Worm (Caenorhabditis elegans) whole organism, early embryonic: Measurements from ENCODE around the gene Y38A10A.7.

Experiments
- B0310.2 ChIP-seq: sonication (generic microtip); optimal IDR thresholded peaks from 2 replicates; lab custom pipeline; 2016; ENCODE audit warnings: mild to moderate bottlenecking, missing genetic modification characterization, missing compliant biosample characterization
- F13C5.2 ChIP-seq: sonication (generic microtip); optimal IDR thresholded peaks from 2 replicates; lab custom pipeline; 2017; ENCODE audit warnings: mild to moderate bottlenecking, missing genetic modification characterization, inconsistent platforms, missing compliant biosample characterization
- aly-1 ChIP-seq: sonication (generic microtip); optimal IDR thresholded peaks from 2 replicates; lab custom pipeline; 2016; ENCODE audit warnings: missing genetic modification characterization, missing compliant biosample characterization
- ama-1 ChIP-seq: fragments of 150-350 bp; optimal IDR thresholded peaks from 2 replicates; lab custom pipeline; 2014
- ceh-13 ChIP-seq: fragments of 200-800 bp; sonication (Bioruptor generic); optimal IDR thresholded peaks from 2 replicates; lab custom pipeline; 2018; ENCODE audit warnings: mild to moderate bottlenecking, missing genetic modification characterization, missing compliant biosample characterization
- ceh-36 ChIP-seq: sonication (generic microtip); optimal IDR thresholded peaks from 2 replicates; lab custom pipeline; 2016; ENCODE audit warnings: missing genetic modification characterization, inconsistent platforms, missing compliant biosample characterization
- ets-7 ChIP-seq: sonication (generic microtip); optimal IDR thresholded peaks from 2 replicates; lab custom pipeline; 2016; ENCODE audit warnings: missing genotype, missing genetic modification characterization, missing compliant biosample characterization
- flt-1 ChIP-seq: fragments of 200-800 bp; sonication (Bioruptor generic); IDR thresholded peaks from 2 replicates; pipeline ENCODE4 v1.3.6; 2022; ENCODE audit warnings: missing genetic modification characterization, missing compliant biosample characterization
- hmbx-1 ChIP-seq: sonication (generic microtip); optimal IDR thresholded peaks from 2 replicates; lab custom pipeline; 2016; ENCODE audit warnings: mild to moderate bottlenecking, missing genetic modification characterization, missing compliant biosample characterization
- hmg-4 ChIP-seq: fragments of 200-800 bp; sonication (Bioruptor generic); optimal IDR thresholded peaks from 2 replicates; lab custom pipeline; 2018; ENCODE audit warnings: mild to moderate bottlenecking, missing genetic modification characterization, missing compliant biosample characterization
- hnd-1 ChIP-seq: sonication (generic microtip); optimal IDR thresholded peaks from 2 replicates; lab custom pipeline; 2016; ENCODE audit warnings: missing genetic modification characterization, missing compliant biosample characterization
- pes-1 ChIP-seq: fragments of 200-800 bp; sonication (Bioruptor generic); IDR thresholded peaks from 2 replicates; pipeline ENCODE4 v1.3.6; 2022; ENCODE audit warnings: missing genetic modification reagents, missing genetic modification characterization, missing compliant biosample characterization
- scrt-1 ChIP-seq: fragments of 200-800 bp; sonication (Bioruptor generic); IDR thresholded peaks from 2 replicates; pipeline ENCODE4 v1.3.6; 2022; ENCODE audit warnings: missing genetic modification characterization, missing compliant biosample characterization
- sea-1 ChIP-seq: fragments of 200-800 bp; sonication (Bioruptor generic); conservative IDR thresholded peaks from 2 replicates; pipeline ENCODE4 v1.3.6; 2022; ENCODE audit warnings: missing genetic modification characterization, missing compliant biosample characterization
- tbx-11 ChIP-seq: fragments of 200-800 bp; sonication (Bioruptor generic); IDR thresholded peaks from 2 replicates; pipeline ENCODE4 v1.3.6; 2022; ENCODE audit warnings: missing genetic modification characterization, missing compliant biosample characterization
- tbx-37 ChIP-seq: fragments of 200-800 bp; sonication (Bioruptor generic); conservative IDR thresholded peaks from 2 replicates; pipeline ENCODE4 v1.3.6; 2022; ENCODE audit warnings: missing genetic modification reagents, missing genetic modification characterization, missing compliant biosample characterization
- tra-4 ChIP-seq: sonication (generic microtip); optimal IDR thresholded peaks from 2 replicates; lab custom pipeline; 2017; ENCODE audit warnings: missing genetic modification characterization, missing compliant biosample characterization

Y38A10A.7 gene

DNA sequence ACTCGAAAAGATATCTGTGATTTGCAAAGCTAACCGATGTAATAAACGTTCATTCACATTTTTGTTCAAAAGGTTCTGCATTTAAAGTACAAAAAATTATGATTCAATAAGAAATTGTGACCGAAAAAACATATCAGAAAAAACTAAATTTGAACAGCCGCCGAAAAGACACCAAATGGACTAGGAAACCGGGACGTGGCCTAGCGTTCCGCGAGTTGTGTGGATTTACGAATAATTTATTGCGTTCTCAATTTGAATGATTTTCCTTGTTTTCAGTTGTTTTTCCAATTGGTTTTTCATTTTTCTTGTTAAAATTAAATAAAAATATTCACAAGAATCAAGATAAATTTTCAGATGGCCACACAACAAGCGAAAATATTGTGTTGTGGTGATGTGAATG is 11.5 kb downstream of the Y38A10A.7 start, which contains the start of gene cwf-19L1:
cwf-19L1 (plus strand) TSS at position 355 of the 400 bp plus-strand sequence.
- no peak for TF ChIP-seq F13C5.2 (tag; lab: Kevin White, UChicago)
- peak; percentile 71 for TF ChIP-seq tbx-37
- peak; percentile 68 for TF ChIP-seq pes-1 (GFP tag; lab: Robert Waterston, UW)
- TF ChIP-seq ama-1 (lab: Kevin White, UChicago): no peak

ce11 chrV:6110533-6110932 is 14.5 kb downstream of the Y38A10A.7 start, which contains the start of gene F17A9.4:
Gene F17A9.4 (minus strand): TSS chrV:6110629.
- no peak for TF ChIP-seq flt-1 (GFP tag; lab: Robert Waterston, UW)
- no peak for TF ChIP-seq hmbx-1 (tag; lab: Kevin White, UChicago)
- TF ChIP-seq pes-1 (GFP tag; lab: Robert Waterston, UW): no peak

- no peak for TF ChIP-seq flt-1 (GFP tag; lab: Robert Waterston, UW)
- TF ChIP-seq sea-1 (GFP tag; lab: Robert Waterston, UW): no peak
- TF ChIP-seq scrt-1 (GFP tag; lab: Robert Waterston, UW): no peak
- no peak for TF ChIP-seq ceh-13 (GFP tag; lab: Kevin White, UChicago)
- no peak for TF ChIP-seq hnd-1 (tag; lab: Kevin White, UChicago)
- no peak for TF ChIP-seq ama-1 (lab: Kevin White, UChicago)
- no peak for TF ChIP-seq tbx-11 (GFP tag; lab: Robert Waterston, UW)
- no peak for TF ChIP-seq F13C5.2 (tag; lab: Kevin White, UChicago)
- no peak for TF ChIP-seq B0310.2 (tag; lab: Kevin White, UChicago)
Measured at ce11 chrV:6112823-6113222, 16.8 kb downstream of the Y38A10A.7 start, which contains the start of gene F17A9.5. Gene F17A9.5 (minus strand): TSS chrV:6112997.

- TF ChIP-seq aly-1 (tag; lab: Kevin White, UChicago): no peak
- no peak for TF ChIP-seq ceh-36 (tag; lab: Kevin White, UChicago)
- no peak for TF ChIP-seq sea-1 (GFP tag; lab: Robert Waterston, UW)
- no peak for TF ChIP-seq ets-7 (tag; lab: Kevin White, UChicago)
- TF ChIP-seq hmg-4: no peak
Measured at ce11 chrV:6117013-6117412, 21.0 kb downstream of the Y38A10A.7 start.

- no peak for TF ChIP-seq ceh-36 (tag; lab: Kevin White, UChicago)
- TF ChIP-seq B0310.2 (tag; lab: Kevin White, UChicago): no peak
- TF ChIP-seq hmbx-1 (tag; lab: Kevin White, UChicago): no peak
- no peak for TF ChIP-seq F13C5.2 (tag; lab: Kevin White, UChicago)
- no peak for TF ChIP-seq aly-1 (tag; lab: Kevin White, UChicago)
- no peak for TF ChIP-seq scrt-1 (GFP tag; lab: Robert Waterston, UW)
- no peak for TF ChIP-seq tbx-11 (GFP tag; lab: Robert Waterston, UW)
- no peak for TF ChIP-seq tra-4
- TF ChIP-seq sea-1 (GFP tag; lab: Robert Waterston, UW): no peak
- no peak for TF ChIP-seq ama-1 (lab: Kevin White, UChicago)
- TF ChIP-seq ceh-13 (GFP tag; lab: Kevin White, UChicago): no peak
- no peak for TF ChIP-seq tbx-37
- TF ChIP-seq pes-1 (GFP tag; lab: Robert Waterston, UW): no peak
Measured at ce11 chrV:6120156-6120879, 24.3 kb downstream of the Y38A10A.7 start, which contains the start of gene ceh-49. Gene ceh-49 (minus strand): TSS chrV:6120206.

ce11 chrV:6121659-6122058 is 25.7 kb downstream of the Y38A10A.7 start:
- TF ChIP-seq hmg-4: no peak
- TF ChIP-seq scrt-1 (GFP tag; lab: Robert Waterston, UW): no peak
- TF ChIP-seq flt-1 (GFP tag; lab: Robert Waterston, UW): no peak
- no peak for TF ChIP-seq tbx-37
- no peak for TF ChIP-seq ceh-36 (tag; lab: Kevin White, UChicago)
- no peak for TF ChIP-seq tra-4
- no peak for TF ChIP-seq aly-1 (tag; lab: Kevin White, UChicago)
- no peak for TF ChIP-seq pes-1 (GFP tag; lab: Robert Waterston, UW)
- TF ChIP-seq ama-1 (lab: Kevin White, UChicago): no peak
- TF ChIP-seq tbx-11 (GFP tag; lab: Robert Waterston, UW): no peak
- no peak for TF ChIP-seq B0310.2 (tag; lab: Kevin White, UChicago)
- TF ChIP-seq sea-1 (GFP tag; lab: Robert Waterston, UW): no peak
- no peak for TF ChIP-seq hmbx-1 (tag; lab: Kevin White, UChicago)
- no peak for TF ChIP-seq hnd-1 (tag; lab: Kevin White, UChicago)
- TF ChIP-seq ets-7 (tag; lab: Kevin White, UChicago): no peak
- TF ChIP-seq F13C5.2 (tag; lab: Kevin White, UChicago): no peak
- TF ChIP-seq ceh-13 (GFP tag; lab: Kevin White, UChicago): no peak

- TF ChIP-seq ceh-13 (GFP tag; lab: Kevin White, UChicago) (no peak), flt-1 (GFP tag; lab: Robert Waterston, UW) (no peak), tbx-11 (GFP tag; lab: Robert Waterston, UW) (no peak), sea-1 (GFP tag; lab: Robert Waterston, UW) (no peak), tbx-37 (no peak), hnd-1 (tag; lab: Kevin White, UChicago) (no peak), aly-1 (tag; lab: Kevin White, UChicago) (no peak), F13C5.2 (tag; lab: Kevin White, UChicago) (no peak), scrt-1 (GFP tag; lab: Robert Waterston, UW) (no peak), ceh-36 (tag; lab: Kevin White, UChicago) (no peak), ets-7 (tag; lab: Kevin White, UChicago) (no peak), hmbx-1 (tag; lab: Kevin White, UChicago) (no peak), B0310.2 (tag; lab: Kevin White, UChicago) (no peak), hmg-4 (no peak), pes-1 (GFP tag; lab: Robert Waterston, UW) (no peak)
Measured at ce11 chrV:6128355-6128754, 32.4 kb downstream of the Y38A10A.7 start.
